Worm (Caenorhabditis elegans): ENCODE measurements around the gene idpb-5.

Gene idpb-5

ce11 chrV:11844828-11845227, 5.5 kb downstream of the idpb-5 start:
- no peak for TF ChIP-seq nhr-25 (tag; optimal IDR thresholded peaks at IDR 0.05)
- TF ChIP-seq unc-62 (GFP tag; optimal IDR thresholded peaks at IDR 0.05), result no peak
- TF ChIP-seq gmeb-1 (tag; optimal IDR thresholded peaks at IDR 0.05), result no peak
- peak; percentile 55 for TF ChIP-seq C34F6.9 (tag; optimal IDR thresholded peaks at IDR 0.05)
- TF ChIP-seq nhr-12 (tag; optimal IDR thresholded peaks at IDR 0.05), result no peak
- TF ChIP-seq sma-3 (GFP tag; optimal IDR thresholded peaks at IDR 0.05), result peak; percentile 3
- TF ChIP-seq zag-1 (tag; optimal IDR thresholded peaks at IDR 0.05), result no peak
- no peak for TF ChIP-seq nhr-6 (tag; optimal IDR thresholded peaks at IDR 0.05)
- TF ChIP-seq mab-5 (tag; optimal IDR thresholded peaks at IDR 0.05), result no peak
- TF ChIP-seq elt-3 (tag; optimal IDR thresholded peaks at IDR 0.05), result no peak
- no peak for TF ChIP-seq ama-1 (optimal IDR thresholded peaks at IDR 0.05)
- TF ChIP-seq Y55F3AM.14 (GFP tag; optimal IDR thresholded peaks at IDR 0.05), result no peak
- no peak for TF ChIP-seq nhr-23 (tag; optimal IDR thresholded peaks at IDR 0.05)
- TF ChIP-seq snpc-4 (tag; optimal IDR thresholded peaks at IDR 0.05), result peak; percentile 19
- TF ChIP-seq nhr-77 (tag; optimal IDR thresholded peaks at IDR 0.05), result no peak
- no peak for TF ChIP-seq aly-2 (tag; optimal IDR thresholded peaks at IDR 0.05)
- TF ChIP-seq nhr-129 (tag; optimal IDR thresholded peaks at IDR 0.05), result peak; percentile 40
- no peak for TF ChIP-seq unc-55 (GFP tag; optimal IDR thresholded peaks at IDR 0.05)
- no peak for TF ChIP-seq R02D3.7 (tag; optimal IDR thresholded peaks at IDR 0.05)
- no peak for TF ChIP-seq mdl-1 (tag; optimal IDR thresholded peaks at IDR 0.05)
- no peak for TF ChIP-seq lin-13 (GFP tag; optimal IDR thresholded peaks at IDR 0.05)
- TF ChIP-seq ZK546.5 (tag; optimal IDR thresholded peaks at IDR 0.05), result no peak
- no peak for TF ChIP-seq ztf-4 (tag; optimal IDR thresholded peaks at IDR 0.05)
- peak in 1 of 2 experiments; percentile 38 for TF ChIP-seq lsy-2 (tag; optimal IDR thresholded peaks at IDR 0.05)
- TF ChIP-seq unc-39 (tag; optimal IDR thresholded peaks at IDR 0.05), result no peak
- no peak for TF ChIP-seq crh-2 (tag; optimal IDR thresholded peaks at IDR 0.05)
- TF ChIP-seq ceh-16 (tag; optimal IDR thresholded peaks at IDR 0.05), result no peak
- no peak for TF ChIP-seq nhr-10 (tag; optimal IDR thresholded peaks at IDR 0.05)
- no peak for TF ChIP-seq dmd-4 (tag; optimal IDR thresholded peaks at IDR 0.05)
- TF ChIP-seq blmp-1 (tag; optimal IDR thresholded peaks at IDR 0.05; ENCODE audit: insufficient read depth), result no peak
- no peak for TF ChIP-seq skn-1 (tag; optimal IDR thresholded peaks at IDR 0.05)
- TF ChIP-seq fos-1 (tag; optimal IDR thresholded peaks at IDR 0.05), result peak; percentile 96
- TF ChIP-seq alr-1 (tag; optimal IDR thresholded peaks at IDR 0.05), result no peak
- TF ChIP-seq nhr-237 (tag; optimal IDR thresholded peaks at IDR 0.05), result no peak
- TF ChIP-seq mbf-1 (tag; optimal IDR thresholded peaks at IDR 0.05), result no peak
- no peak for TF ChIP-seq peb-1 (tag; optimal IDR thresholded peaks at IDR 0.05)
- no peak for TF ChIP-seq nhr-11 (tag; optimal IDR thresholded peaks at IDR 0.05)
- no peak for TF ChIP-seq lin-39 (tag; optimal IDR thresholded peaks at IDR 0.05)
- no peak for TF ChIP-seq ztf-1 (GFP tag; conservative IDR thresholded peaks at IDR 0.05)
- TF ChIP-seq sem-4 (tag; optimal IDR thresholded peaks at IDR 0.05), result peak; percentile 49
- TF ChIP-seq lin-11 (tag; optimal IDR thresholded peaks at IDR 0.05), result no peak
- no peak for TF ChIP-seq elt-1 (tag; optimal IDR thresholded peaks at IDR 0.05)
- TF ChIP-seq ztf-11 (tag; optimal IDR thresholded peaks at IDR 0.05), result no peak
- no peak for TF ChIP-seq egl-27 (tag; optimal IDR thresholded peaks at IDR 0.05)
- peak; percentile 52 for TF ChIP-seq F13H6.1 (tag; optimal IDR thresholded peaks at IDR 0.05)
- TF ChIP-seq ceh-82 (tag; optimal IDR thresholded peaks at IDR 0.05), result no peak
- no peak for TF ChIP-seq nhr-21 (tag; optimal IDR thresholded peaks at IDR 0.05)
- peak; percentile 21 for TF ChIP-seq sma-9 (GFP tag; optimal IDR thresholded peaks at IDR 0.05)
- no peak for TF ChIP-seq sma-9 (tag; optimal IDR thresholded peaks at IDR 0.05)

- no peak for TF ChIP-seq unc-39 (tag; optimal IDR thresholded peaks at IDR 0.05)
- no peak for TF ChIP-seq lin-39 (tag; optimal IDR thresholded peaks at IDR 0.05)
- TF ChIP-seq mab-5 (tag; optimal IDR thresholded peaks at IDR 0.05), result no peak
- TF ChIP-seq mdl-1 (tag; optimal IDR thresholded peaks at IDR 0.05), result no peak
- no peak for TF ChIP-seq R02D3.7 (tag; optimal IDR thresholded peaks at IDR 0.05)
These were observed 6.2 kb downstream of the idpb-5 start, which contains the start of gene hmp-1 for ce11 chrV:11845492-11845891. hmp-1 (plus strand) TSS chrV:11845871.
